Fruit fly (Drosophila melanogaster) whole organism, embryonic: Measurements from ENCODE around the gene Sec23.

Experiments used
- CG10274 ChIP-seq: fragments of 200-800 bp; sonication (Bioruptor generic); optimal IDR thresholded peaks from 3 replicates; lab custom pipeline; 2017; ENCODE audit warnings: missing biosample characterization, mild to moderate bottlenecking, missing genetic modification characterization
- CG11247 ChIP-seq: fragments of 200-800 bp; sonication (Bioruptor generic); IDR thresholded peaks from 2 replicates; pipeline ENCODE4 v1.3.6; 2022; ENCODE audit warnings: missing biosample characterization, missing genetic modification characterization
- CG12155 ChIP-seq: fragments of 200-800 bp; sonication (Bioruptor generic); optimal IDR thresholded peaks from 3 replicates; lab custom pipeline; 2016; ENCODE audit warnings: missing biosample characterization, missing genetic modification characterization
- CG12391 ChIP-seq: fragments of 200-800 bp; sonication (Bioruptor generic); optimal IDR thresholded peaks from 3 replicates; lab custom pipeline; 2018; ENCODE audit warnings: missing biosample characterization, mild to moderate bottlenecking, missing genetic modification characterization, moderate library complexity
- CG12659 ChIP-seq: fragments of 200-800 bp; sonication (Bioruptor generic); optimal IDR thresholded peaks from 3 replicates; lab custom pipeline; 2017; ENCODE audit warnings: mild to moderate bottlenecking, missing biosample characterization, missing genetic modification reagents, missing genetic modification characterization
- CG12769 ChIP-seq: fragments of 200-800 bp; sonication (Bioruptor generic); optimal IDR thresholded peaks from 2 replicates; lab custom pipeline; 2019; ENCODE audit warnings: missing biosample characterization, mild to moderate bottlenecking, missing genetic modification characterization, moderate library complexity
- CG13624 ChIP-seq: fragments of 200-800 bp; sonication (Bioruptor generic); optimal IDR thresholded peaks from 2 replicates; lab custom pipeline; 2016; ENCODE audit warnings: missing biosample characterization, missing genetic modification characterization
- CG15696 ChIP-seq: fragments of 200-800 bp; sonication (Bioruptor generic); optimal IDR thresholded peaks from 2 replicates; lab custom pipeline; 2019; ENCODE audit warnings: missing biosample characterization, mild to moderate bottlenecking, missing genetic modification characterization, moderate library complexity
- CG1603 ChIP-seq: fragments of 200-800 bp; sonication (Bioruptor generic); optimal IDR thresholded peaks from 2 replicates; lab custom pipeline; 2019; ENCODE audit warnings: missing biosample characterization, mild to moderate bottlenecking, missing genetic modification characterization, moderate library complexity
- CG16813 ChIP-seq: fragments of 200-800 bp; sonication (Bioruptor generic); IDR thresholded peaks from 3 replicates; pipeline ENCODE4 v1.3.6; 2022; ENCODE audit warnings: missing biosample characterization, missing genetic modification characterization; ENCODE audit not compliant: partially characterized antibody
- CG17361 ChIP-seq: fragments of 200-800 bp; sonication (Bioruptor generic); IDR thresholded peaks from 3 replicates; pipeline ENCODE4 v1.3.6; 2022; ENCODE audit warnings: missing biosample characterization, missing genetic modification characterization
- CG17829 ChIP-seq: fragments of 200-800 bp; optimal IDR thresholded peaks from 2 replicates; lab custom pipeline; 2019; ENCODE audit warnings: missing biosample characterization, mild to moderate bottlenecking, missing genetic modification characterization, moderate library complexity
- CG2116 ChIP-seq: fragments of 200-800 bp; sonication (Bioruptor generic); optimal IDR thresholded peaks from 3 replicates; lab custom pipeline; 2018; ENCODE audit warnings: missing biosample characterization, mild to moderate bottlenecking, missing genetic modification characterization
- CG2120 ChIP-seq: fragments of 200-800 bp; sonication (Bioruptor generic); optimal IDR thresholded peaks from 3 replicates; lab custom pipeline; 2016; ENCODE audit warnings: missing biosample characterization, missing genetic modification characterization
- CG2202 ChIP-seq: fragments of 200-800 bp; sonication (Bioruptor generic); optimal IDR thresholded peaks from 2 replicates; lab custom pipeline; 2018; ENCODE audit warnings: missing biosample characterization, mild to moderate bottlenecking, missing genetic modification characterization
- CG2875 ChIP-seq: fragments of 200-800 bp; sonication (Bioruptor generic); optimal IDR thresholded peaks from 2 replicates; lab custom pipeline; 2017; ENCODE audit warnings: missing biosample characterization, mild to moderate bottlenecking, missing genetic modification characterization, missing genetic modification reagents
- CG4404 ChIP-seq: fragments of 200-800 bp; sonication (Bioruptor generic); IDR thresholded peaks from 2 replicates; pipeline ENCODE4 v1.3.6; 2022; ENCODE audit warnings: missing biosample characterization, missing genetic modification characterization
- CG5180 ChIP-seq: fragments of 200-800 bp; sonication (Bioruptor generic); optimal IDR thresholded peaks from 3 replicates; lab custom pipeline; 2017; ENCODE audit warnings: missing biosample characterization, missing genetic modification characterization, mild to moderate bottlenecking, moderate library complexity, missing genetic modification reagents
- CG5245 ChIP-seq: fragments of 200-800 bp; sonication (Bioruptor generic); optimal IDR thresholded peaks from 3 replicates; lab custom pipeline; 2016; ENCODE audit warnings: missing biosample characterization, missing genetic modification characterization
- CG7839 ChIP-seq: fragments of 200-800 bp; sonication (Bioruptor generic); optimal IDR thresholded peaks from 3 replicates; lab custom pipeline; 2018; ENCODE audit warnings: missing biosample characterization, mild to moderate bottlenecking, missing genetic modification characterization, moderate library complexity
- CG8281 ChIP-seq: fragments of 200-800 bp; sonication (Bioruptor generic); optimal IDR thresholded peaks from 2 replicates; lab custom pipeline; 2018; ENCODE audit warnings: missing biosample characterization, mild to moderate bottlenecking, missing genetic modification characterization, moderate library complexity
- CG9876 ChIP-seq: fragments of 200-800 bp; sonication (Bioruptor generic); optimal IDR thresholded peaks from 2 replicates; lab custom pipeline; 2016; ENCODE audit warnings: missing biosample characterization, missing genetic modification characterization
- HmgZ ChIP-seq: fragments of 200-800 bp; sonication (Bioruptor generic); optimal IDR thresholded peaks from 2 replicates; lab custom pipeline; 2018; ENCODE audit warnings: missing biosample characterization, mild to moderate bottlenecking, missing genetic modification characterization
- Hr3 ChIP-seq: fragments of 200-800 bp; sonication (Bioruptor generic); optimal IDR thresholded peaks from 3 replicates; lab custom pipeline; 2016; ENCODE audit warnings: missing biosample characterization, missing genetic modification characterization
- MBD-R2 ChIP-seq: fragments of 200-800 bp; sonication (Bioruptor generic); IDR thresholded peaks from 2 replicates; pipeline ENCODE4 v1.3.6; 2022; ENCODE audit warnings: missing biosample characterization, missing genetic modification characterization
- NC2α ChIP-seq: fragments of 200-800 bp; sonication (Bioruptor generic); optimal IDR thresholded peaks from 2 replicates; lab custom pipeline; 2016; ENCODE audit warnings: missing biosample characterization, missing genetic modification characterization
- NfI ChIP-seq: fragments of 200-800 bp; sonication (Bioruptor generic); optimal IDR thresholded peaks from 3 replicates; lab custom pipeline; 2018; ENCODE audit warnings: missing biosample characterization, mild to moderate bottlenecking, missing genetic modification characterization, moderate library complexity
- Six4 ChIP-seq: fragments of 200-800 bp; sonication (Bioruptor generic); optimal IDR thresholded peaks from 2 replicates; lab custom pipeline; 2016; ENCODE audit warnings: missing biosample characterization, missing genetic modification characterization
- ap ChIP-seq: fragments of 200-800 bp; sonication (Bioruptor generic); IDR thresholded peaks from 2 replicates; pipeline ENCODE4 v1.3.6; 2022; ENCODE audit warnings: missing biosample characterization, missing genetic modification characterization
- ato ChIP-seq: fragments of 200-800 bp; sonication (Bioruptor generic); IDR thresholded peaks from 2 replicates; pipeline ENCODE4 v1.3.6; 2022; ENCODE audit warnings: missing biosample characterization, missing genetic modification characterization; ENCODE audit not compliant: partially characterized antibody
- bbx ChIP-seq: fragments of 200-800 bp; sonication (Bioruptor generic); IDR thresholded peaks from 2 replicates; pipeline ENCODE4 v1.3.6; 2022; ENCODE audit warnings: missing biosample characterization, missing genetic modification characterization; ENCODE audit not compliant: partially characterized antibody
- bsh ChIP-seq, 2 experiments: fragments of 200-800 bp; sonication (Bioruptor generic); optimal IDR thresholded peaks; 2 replicates each; lab custom pipeline; 2017 to 2018; ENCODE audit warnings: mild to moderate bottlenecking in 2 of 2, missing biosample characterization in 2 of 2, missing genetic modification characterization in 2 of 2, moderate library complexity in 1 of 2
- corto ChIP-seq: fragments of 200-800 bp; sonication (Bioruptor generic); optimal IDR thresholded peaks from 2 replicates; lab custom pipeline; 2016; ENCODE audit warnings: missing biosample characterization, mild to moderate bottlenecking, missing genetic modification characterization, moderate library complexity
- dimm ChIP-seq: fragments of 200-800 bp; sonication (Bioruptor generic); IDR thresholded peaks from 2 replicates; pipeline ENCODE4 v1.3.6; 2022; ENCODE audit warnings: missing biosample characterization, missing genetic modification characterization
- gem ChIP-seq: fragments of 200-800 bp; sonication (Bioruptor generic); optimal IDR thresholded peaks from 2 replicates; lab custom pipeline; 2019; ENCODE audit warnings: missing biosample characterization, mild to moderate bottlenecking, missing genetic modification characterization, moderate library complexity
- her ChIP-seq: fragments of 200-800 bp; sonication (Bioruptor generic); optimal IDR thresholded peaks from 2 replicates; lab custom pipeline; 2016; ENCODE audit warnings: missing biosample characterization, missing genetic modification characterization
- knrl ChIP-seq: fragments of 200-800 bp; sonication (Bioruptor generic); IDR thresholded peaks from 3 replicates; pipeline ENCODE4 v1.3.6; 2022; ENCODE audit warnings: missing biosample characterization, missing genetic modification characterization; ENCODE audit not compliant: partially characterized antibody
- lbe ChIP-seq: fragments of 200-800 bp; sonication (Bioruptor generic); optimal IDR thresholded peaks from 2 replicates; lab custom pipeline; 2016; ENCODE audit warnings: missing biosample characterization, mild to moderate bottlenecking, missing genetic modification characterization
- lola ChIP-seq, 3 experiments: fragments of >200 bp in 2 of 3; fragments of 200-800 bp in 1 of 3; sonication (Bioruptor generic) in 1 of 3; optimal IDR thresholded peaks; 2 replicates each; lab custom pipeline; 2017 to 2019; ENCODE audit warnings: missing biosample characterization in 3 of 3, missing genetic modification characterization in 3 of 3, mild to moderate bottlenecking in 1 of 3, moderate library complexity in 1 of 3
- mam ChIP-seq: fragments of 200-800 bp; sonication (Bioruptor generic); optimal IDR thresholded peaks from 3 replicates; lab custom pipeline; 2016; ENCODE audit warnings: missing biosample characterization, missing genetic modification characterization
- mirr ChIP-seq: fragments of 200-800 bp; sonication (Bioruptor generic); optimal IDR thresholded peaks from 3 replicates; lab custom pipeline; 2018; ENCODE audit warnings: missing biosample characterization, mild to moderate bottlenecking, missing genetic modification characterization
- nerfin-1 ChIP-seq: fragments of 200-800 bp; sonication (Bioruptor generic); optimal IDR thresholded peaks from 3 replicates; lab custom pipeline; 2019; ENCODE audit warnings: missing biosample characterization, mild to moderate bottlenecking, missing genetic modification characterization, moderate library complexity
- nerfin-2 ChIP-seq: fragments of 200-800 bp; sonication (Bioruptor generic); IDR thresholded peaks from 2 replicates; pipeline ENCODE4 v1.3.6; 2022; ENCODE audit warnings: missing biosample characterization, missing genetic modification characterization; ENCODE audit not compliant: partially characterized antibody
- pan ChIP-seq, 4 experiments: fragments of >200 bp in 3 of 4; fragments of 200-800 bp in 1 of 4; sonication (Bioruptor generic) in 1 of 4; optimal IDR thresholded peaks in 3 of 4; IDR thresholded peaks in 1 of 4; 2 replicates each; pipeline versions ENCODE4 v1.3.6 to Lab custom; 2017 to 2022; ENCODE audit warnings: missing biosample characterization in 2 of 4, missing genetic modification characterization in 2 of 4, mixed read lengths in 1 of 4
- pb ChIP-seq: fragments of 200-800 bp; sonication (Bioruptor generic); optimal IDR thresholded peaks from 3 replicates; lab custom pipeline; 2016; ENCODE audit warnings: missing biosample characterization, missing genetic modification characterization
- repo ChIP-seq: fragments of 200-800 bp; sonication (Bioruptor generic); optimal IDR thresholded peaks from 2 replicates; lab custom pipeline; 2016; ENCODE audit warnings: missing biosample characterization, missing genetic modification characterization
- sima ChIP-seq: fragments of 200-800 bp; sonication (Bioruptor generic); optimal IDR thresholded peaks from 2 replicates; lab custom pipeline; 2016; ENCODE audit warnings: missing biosample characterization, missing genetic modification characterization
- tio ChIP-seq: fragments of 200-800 bp; sonication (Bioruptor generic); optimal IDR thresholded peaks from 2 replicates; lab custom pipeline; 2017; ENCODE audit warnings: missing biosample characterization, missing genetic modification characterization, inconsistent platforms
- ttk ChIP-seq: fragments of 200-800 bp; sonication (Bioruptor generic); IDR thresholded peaks from 2 replicates; pipeline ENCODE4 v2.1.2; 2022; ENCODE audit warnings: missing biosample characterization, missing genetic modification characterization

The Sec23 gene

DNA sequence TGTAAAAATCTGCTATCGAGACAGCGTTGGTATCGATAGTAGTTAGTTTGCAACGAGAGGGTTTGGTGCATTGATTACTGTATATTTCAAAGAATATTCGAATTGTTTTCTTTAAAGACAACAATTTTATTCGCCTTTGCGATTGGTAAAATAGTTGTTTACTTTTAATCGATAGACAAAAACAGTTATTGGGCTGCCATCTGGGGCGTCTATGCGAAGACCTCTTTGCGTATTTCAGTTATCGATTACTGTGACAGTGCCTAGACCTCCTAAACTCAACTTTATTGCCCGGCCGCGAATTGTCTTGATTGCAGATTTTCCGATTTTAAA is 35.8 kb upstream of the Sec23 start, which contains the start of gene Atu (continued):
- TF ChIP-seq HmgZ (tag; lab: Kevin White, UChicago) (peak; percentile 79), ap (GFP tag; lab: Robert Waterston, UW) (no peak), CG11247 (GFP tag; lab: Robert Waterston, UW) (no peak), repo (GFP tag; lab: Kevin White, UChicago) (no peak), ttk (GFP tag; lab: Robert Waterston, UW) (no peak), Six4 (GFP tag; lab: Kevin White, UChicago) (no peak), CG17829 (peak; percentile 49), CG17361 (GFP tag; lab: Robert Waterston, UW) (peak; percentile 58; the same call in 2 of the 3 replicates), CG5180 (GFP tag; lab: Kevin White, UChicago) (no peak), dimm (GFP tag; lab: Robert Waterston, UW) (no peak), bsh (GFP tag; optimal IDR thresholded peaks at IDR 0.05; lab: Kevin White, UChicago) (peak in 1 of 2 experiments; percentile 1), CG4404 (GFP tag; lab: Robert Waterston, UW) (no peak), CG10274 (GFP tag; lab: Kevin White, UChicago) (no peak), CG9876 (GFP tag; lab: Kevin White, UChicago) (no peak), CG1603 (peak; percentile 68), CG12391 (peak; percentile 56), CG12769 (tag; lab: Kevin White, UChicago) (peak; percentile 55), ato (peak; percentile 73; the same call in 1 of the 2 replicates), MBD-R2 (GFP tag; lab: Robert Waterston, UW) (peak; percentile 76), tio (GFP tag; lab: Kevin White, UChicago) (no peak), CG2120 (GFP tag; lab: Kevin White, UChicago) (peak; percentile 72), bbx (GFP tag; lab: Robert Waterston, UW) (peak; percentile 83), lola (GFP tag; optimal IDR thresholded peaks at IDR 0.05; lab: Kevin White, UChicago) (peak in 1 of 3 experiments; percentile 34), Hr3 (GFP tag; lab: Kevin White, UChicago) (peak; percentile 42), nerfin-2 (GFP tag; lab: Robert Waterston, UW) (peak; percentile 85), CG12659 (GFP tag; lab: Kevin White, UChicago) (peak; percentile 74), NC2α (peak; percentile 2), mirr (GFP tag; lab: Kevin White, UChicago) (no peak), CG13624 (GFP tag; lab: Kevin White, UChicago) (no peak), CG2202 (no peak), CG5245 (GFP tag; lab: Kevin White, UChicago) (no peak), CG7839 (no peak), corto (no peak), sima (no peak), CG2875 (GFP tag; lab: Kevin White, UChicago) (no peak), mam (GFP tag; lab: Kevin White, UChicago) (no peak), NfI (GFP tag; lab: Kevin White, UChicago) (peak; percentile 27), pan (optimal IDR thresholded peaks at IDR 0.05; lab: Kevin White, UChicago) (no peak), pan (GFP tag; optimal IDR thresholded peaks at IDR 0.05 in 1 of 2, IDR thresholded peaks at IDR 0.05 in 1 of 2) (peak in 1 of 2 experiments; percentile 17), nerfin-1 (tag; lab: Kevin White, UChicago) (peak; percentile 18), lbe (peak; percentile 54), CG16813 (GFP tag; lab: Robert Waterston, UW) (peak; percentile 93), CG8281 (no peak), pb (GFP tag; lab: Kevin White, UChicago) (no peak), CG15696 (tag; lab: Kevin White, UChicago) (peak; percentile 12), gem (no peak), knrl (GFP tag; lab: Robert Waterston, UW) (peak; percentile 94), CG12155 (peak; percentile 72), CG2116 (GFP tag; lab: Kevin White, UChicago) (peak; percentile 98), her (GFP tag; lab: Kevin White, UChicago) (peak; percentile 10)
